Fruit fly (Drosophila melanogaster): ENCODE data around the gene CG3281.
A peak's percentile ranks its signal among the peaks of the same experiment; 100 is the strongest.

The CG3281 gene

DNA sequence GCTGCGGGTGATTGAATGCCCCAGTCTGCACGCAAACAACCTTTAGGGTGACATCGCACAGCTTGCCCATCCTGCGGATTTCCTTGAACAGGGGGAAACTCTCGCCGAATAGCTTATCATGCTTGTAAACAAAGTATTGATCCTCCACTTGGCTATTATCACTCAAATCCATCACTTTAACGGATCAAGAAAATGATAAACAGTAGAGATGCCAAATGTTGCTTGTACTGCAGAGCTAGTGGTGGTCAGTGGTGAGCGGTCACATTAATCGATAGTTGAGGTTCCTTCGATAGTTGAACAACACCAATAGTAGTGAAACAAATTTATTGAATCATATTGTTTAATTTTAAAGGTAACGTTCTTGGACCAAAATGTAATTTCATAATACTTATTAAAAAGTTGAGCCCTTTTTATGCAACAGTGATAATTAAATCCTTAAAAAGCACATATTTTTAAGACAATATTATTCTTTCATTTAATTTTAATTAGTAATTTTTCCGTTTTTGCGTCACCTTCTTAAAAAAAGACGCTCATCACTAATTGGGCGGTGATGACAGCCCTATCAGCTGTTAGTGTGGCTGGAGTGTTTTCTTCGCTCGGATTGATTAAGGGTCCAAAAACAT is 47.7 kb upstream of the CG3281 start, which contains the start of the genes KLHL18 and GCC185 (continued):
- TF ChIP-seq Kr (GFP tag; optimal IDR thresholded peaks at IDR 0.05) (no peak), hth (optimal IDR thresholded peaks at IDR 0.05) (no peak), Six4 (GFP tag; optimal IDR thresholded peaks at IDR 0.05) (peak; percentile 64), wor (GFP tag; IDR thresholded peaks at IDR 0.05) (no peak), disco-r (GFP tag; optimal IDR thresholded peaks at IDR 0.05) (no peak), cad (GFP tag; optimal IDR thresholded peaks at IDR 0.05) (no peak), CG6765 (GFP tag; optimal IDR thresholded peaks at IDR 0.05) (no peak), CG2678 (tag; optimal IDR thresholded peaks at IDR 0.05) (no peak), schlank (tag; optimal IDR thresholded peaks at IDR 0.05) (peak; percentile 11), Hsf (GFP tag; optimal IDR thresholded peaks at IDR 0.05) (peak; percentile 74), CG11723 (GFP tag; optimal IDR thresholded peaks at IDR 0.05) (no peak), CrebB (tag; optimal IDR thresholded peaks at IDR 0.05) (no peak), HmgD (GFP tag; optimal IDR thresholded peaks at IDR 0.05) (peak; percentile 31), BtbVII (GFP tag; optimal IDR thresholded peaks at IDR 0.05) (peak; percentile 16), Lim3 (GFP tag; IDR thresholded peaks at IDR 0.05) (no peak), zfh1 (GFP tag; IDR thresholded peaks at IDR 0.05) (peak; percentile 56; the same call in 1 of the 3 replicates), danr (GFP tag; IDR thresholded peaks at IDR 0.05) (no peak), tup (GFP tag; optimal IDR thresholded peaks at IDR 0.05) (no peak), Bgb (GFP tag; IDR thresholded peaks at IDR 0.05; ENCODE audit: partially characterized antibody) (peak; percentile 72), Awh (GFP tag; IDR thresholded peaks at IDR 0.05) (peak; percentile 29; the same call in 1 of the 2 replicates), D19A (tag; optimal IDR thresholded peaks at IDR 0.05) (peak; percentile 61), CG10366 (GFP tag; IDR thresholded peaks at IDR 0.05) (peak; percentile 52; the same call in 1 of the 2 replicates), eve (GFP tag; optimal IDR thresholded peaks at IDR 0.05) (no peak), dmrt99B (tag; optimal IDR thresholded peaks at IDR 0.05) (no peak), pfk (GFP tag; optimal IDR thresholded peaks at IDR 0.05) (no peak), lilli (GFP tag; optimal IDR thresholded peaks at IDR 0.05) (peak; percentile 84), seq (GFP tag; IDR thresholded peaks at IDR 0.05) (no peak), crol (GFP tag; IDR thresholded peaks at IDR 0.05) (no peak), HmgZ (tag; optimal IDR thresholded peaks at IDR 0.05) (peak; percentile 65), CG6654 (GFP tag; optimal IDR thresholded peaks at IDR 0.05) (no peak), HLHmδ (GFP tag; optimal IDR thresholded peaks at IDR 0.05) (no peak), Meics (GFP tag; optimal IDR thresholded peaks at IDR 0.05) (peak; percentile 69), CG1602 (GFP tag; optimal IDR thresholded peaks at IDR 0.05) (peak; percentile 80), Sry-δ (GFP tag; optimal IDR thresholded peaks at IDR 0.05) (peak; percentile 92), fd64A (GFP tag; optimal IDR thresholded peaks at IDR 0.05) (no peak), Dref (GFP tag; IDR thresholded peaks at IDR 0.05) (peak; percentile 66), CG33557 (GFP tag; optimal IDR thresholded peaks at IDR 0.05) (peak; percentile 74), CG1792 (GFP tag; optimal IDR thresholded peaks at IDR 0.05) (peak; percentile 54), CG4404 (GFP tag; IDR thresholded peaks at IDR 0.05) (peak; percentile 90), z (GFP tag; IDR thresholded peaks at IDR 0.05) (no peak), CG10462 (GFP tag; optimal IDR thresholded peaks at IDR 0.05) (peak; percentile 49), kah (GFP tag; optimal IDR thresholded peaks at IDR 0.05) (no peak), CG11085 (GFP tag; IDR thresholded peaks at IDR 0.05) (peak; percentile 68), shn (GFP tag; optimal IDR thresholded peaks at IDR 0.05) (peak; percentile 47), CG4360 (GFP tag; IDR thresholded peaks at IDR 0.05) (no peak), onecut (GFP tag; IDR thresholded peaks at IDR 0.05) (no peak), tgo (GFP tag; IDR thresholded peaks at IDR 0.05) (peak; percentile 69), row (GFP tag; IDR thresholded peaks at IDR 0.05) (peak; percentile 98), run (tag; optimal IDR thresholded peaks at IDR 0.05) (peak; percentile 18), CG1233 (GFP tag; optimal IDR thresholded peaks at IDR 0.05) (peak; percentile 54), CG17612 (GFP tag; IDR thresholded peaks at IDR 0.05) (no peak), CG6683 (GFP tag; optimal IDR thresholded peaks at IDR 0.05) (peak; percentile 27)
